Fruit fly (Drosophila melanogaster): ENCODE results near the gene Gmppb.

DNA sequence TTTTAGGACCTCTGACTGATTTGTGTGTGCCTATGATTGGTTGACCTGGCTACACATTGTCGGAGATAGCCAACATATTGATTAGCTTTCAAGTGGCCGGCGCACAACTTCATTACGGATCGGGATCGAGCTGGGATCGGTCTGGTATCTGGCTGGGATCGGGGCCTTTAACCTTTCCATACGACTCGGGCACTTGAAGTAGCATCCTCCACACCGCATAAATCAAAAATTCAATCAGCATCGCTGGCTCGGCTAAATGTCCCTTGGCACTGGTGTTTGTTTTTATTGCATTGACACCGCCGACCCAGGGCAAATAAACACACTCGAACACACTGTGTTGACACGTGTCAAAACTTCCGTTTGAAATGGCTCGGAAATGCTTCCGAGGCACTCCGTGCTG lies 44.5 kb downstream of the Gmppb start:
- TF ChIP-seq CG6854 (GFP tag; optimal IDR thresholded peaks at IDR 0.05) (no peak), Sox102F (GFP tag; optimal IDR thresholded peaks at IDR 0.05) (no peak), CG10631 (GFP tag; optimal IDR thresholded peaks at IDR 0.05) (no peak), CG15336 (GFP tag; IDR thresholded peaks at IDR 0.05) (no peak), CG4318 (GFP tag; optimal IDR thresholded peaks at IDR 0.05) (no peak), OdsH (GFP tag; optimal IDR thresholded peaks at IDR 0.05) (no peak)
